Worm (Caenorhabditis elegans): ENCODE data around the gene bus-4.
"Not testable (repeated sequence)": the region's sequence is repeated elsewhere in the genome, so short reads cannot be mapped to it uniquely, and the experiment has no call there.

The bus-4 gene

DNA sequence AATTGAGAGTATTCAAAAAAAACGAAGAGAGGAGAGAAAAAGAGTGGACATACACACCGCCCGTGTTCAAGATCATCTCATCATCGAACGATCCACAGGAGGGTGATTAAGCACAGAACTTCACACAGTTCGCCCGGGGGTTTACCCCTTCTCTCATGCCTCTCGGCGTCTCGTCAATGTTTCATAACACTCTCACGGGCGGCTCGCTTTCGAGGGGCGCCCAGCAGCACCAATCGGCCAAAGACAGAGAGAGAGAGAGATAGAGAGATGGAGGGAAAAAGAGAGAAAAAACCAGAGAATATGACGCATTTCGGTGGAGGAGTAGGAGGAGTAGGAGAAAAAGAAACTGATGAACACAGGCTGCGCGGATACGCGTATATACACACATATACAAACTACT is 17.1 kb downstream of the bus-4 start (continued):
- no peak for TF ChIP-seq sem-4 (tag; optimal IDR thresholded peaks at IDR 0.05)
- peak; percentile 40 for TF ChIP-seq zag-1 (tag; optimal IDR thresholded peaks at IDR 0.05)
- no peak for TF ChIP-seq ama-1 (optimal IDR thresholded peaks at IDR 0.05)

DNA sequence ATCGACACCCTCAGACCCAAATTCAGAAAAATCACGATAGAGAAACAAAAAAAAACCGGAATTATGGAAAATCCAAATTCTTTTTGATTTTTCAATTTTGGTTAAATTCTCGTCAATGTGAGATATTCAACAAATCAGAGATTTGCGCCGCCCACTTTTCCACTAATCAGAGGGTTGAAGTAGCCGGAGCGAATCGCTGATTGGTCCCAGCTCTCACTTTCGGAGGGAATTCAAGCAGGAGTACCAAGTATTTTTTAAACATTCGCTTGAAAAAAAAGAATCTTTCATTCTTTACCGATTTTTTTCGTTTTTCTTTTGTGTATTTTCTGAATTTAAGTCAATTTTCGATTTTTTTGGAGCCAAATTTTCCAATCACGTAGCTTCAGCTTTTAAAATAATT is 17.9 kb downstream of the bus-4 start:
- TF ChIP-seq ama-1 (optimal IDR thresholded peaks at IDR 0.05): no peak
- no peak for TF ChIP-seq nhr-77 (tag; optimal IDR thresholded peaks at IDR 0.05)
- TF ChIP-seq elt-3 (tag; optimal IDR thresholded peaks at IDR 0.05): no peak
- no peak for TF ChIP-seq mbf-1 (tag; optimal IDR thresholded peaks at IDR 0.05)
- no peak for TF ChIP-seq ztf-1 (GFP tag; conservative IDR thresholded peaks at IDR 0.05)
- no peak for TF ChIP-seq F13H6.1 (tag; optimal IDR thresholded peaks at IDR 0.05)
- no peak for TF ChIP-seq nhr-237 (tag; optimal IDR thresholded peaks at IDR 0.05)
- TF ChIP-seq sma-3 (GFP tag; optimal IDR thresholded peaks at IDR 0.05): no peak
- TF ChIP-seq mdl-1 (tag; optimal IDR thresholded peaks at IDR 0.05): no peak
- no peak for TF ChIP-seq ZK546.5 (tag; optimal IDR thresholded peaks at IDR 0.05)
- TF ChIP-seq nhr-129 (tag; optimal IDR thresholded peaks at IDR 0.05): no peak
- TF ChIP-seq lin-11 (tag; optimal IDR thresholded peaks at IDR 0.05): no peak
- TF ChIP-seq egl-27 (tag; optimal IDR thresholded peaks at IDR 0.05): no peak

- TF ChIP-seq F13H6.1 (tag; optimal IDR thresholded peaks at IDR 0.05) (no peak), skn-1 (tag; optimal IDR thresholded peaks at IDR 0.05) (no peak), ztf-11 (tag; optimal IDR thresholded peaks at IDR 0.05) (no peak), unc-55 (GFP tag; optimal IDR thresholded peaks at IDR 0.05) (no peak), aly-2 (tag; optimal IDR thresholded peaks at IDR 0.05) (no peak), egl-27 (tag; optimal IDR thresholded peaks at IDR 0.05) (no peak), nhr-23 (tag; optimal IDR thresholded peaks at IDR 0.05) (no peak), blmp-1 (tag; optimal IDR thresholded peaks at IDR 0.05; ENCODE audit: insufficient read depth) (no peak), sma-9 (GFP tag; optimal IDR thresholded peaks at IDR 0.05) (no peak), sma-9 (tag; optimal IDR thresholded peaks at IDR 0.05) (no peak)
Observed at ce11 chrIV:4710459-4710858, 22.4 kb downstream of the bus-4 start, which contains the start of gene cif-1. TSS of gene cif-1 (minus strand) at chrIV:4710755.

ce11 chrIV:4712376-4712775 is 24.3 kb downstream of the bus-4 start, which contains the start of gene yars-2:
TSS of gene yars-2 (minus strand) at chrIV:4712624.
- no peak for TF ChIP-seq nhr-237 (tag; optimal IDR thresholded peaks at IDR 0.05)
- no peak for TF ChIP-seq ama-1 (optimal IDR thresholded peaks at IDR 0.05)
- no peak for TF ChIP-seq fos-1 (tag; optimal IDR thresholded peaks at IDR 0.05)
- no peak for TF ChIP-seq nhr-21 (tag; optimal IDR thresholded peaks at IDR 0.05)
- peak; percentile 29 for TF ChIP-seq sma-3 (GFP tag; optimal IDR thresholded peaks at IDR 0.05)
- no peak for TF ChIP-seq aly-2 (tag; optimal IDR thresholded peaks at IDR 0.05)
- no peak for TF ChIP-seq ztf-11 (tag; optimal IDR thresholded peaks at IDR 0.05)
- TF ChIP-seq nhr-6 (tag; optimal IDR thresholded peaks at IDR 0.05): no peak
- no peak for TF ChIP-seq lin-11 (tag; optimal IDR thresholded peaks at IDR 0.05)
- TF ChIP-seq R02D3.7 (tag; optimal IDR thresholded peaks at IDR 0.05): no peak
- TF ChIP-seq C34F6.9 (tag; optimal IDR thresholded peaks at IDR 0.05): peak; percentile 0
- no peak for TF ChIP-seq mab-5 (tag; optimal IDR thresholded peaks at IDR 0.05)
- TF ChIP-seq gmeb-1 (tag; optimal IDR thresholded peaks at IDR 0.05): no peak
- TF ChIP-seq lsy-2 (tag; optimal IDR thresholded peaks at IDR 0.05): peak in 1 of 2 experiments; percentile 32
- peak; percentile 5 for TF ChIP-seq unc-55 (GFP tag; optimal IDR thresholded peaks at IDR 0.05)
- no peak for TF ChIP-seq F13H6.1 (tag; optimal IDR thresholded peaks at IDR 0.05)

ce11 chrIV:4715785-4716184 is 27.7 kb downstream of the bus-4 start, which contains the start of gene miro-1:
TSS of gene miro-1 (minus strand) at chrIV:4715807.
- TF ChIP-seq lsy-2, fos-1, aly-2 (tag; optimal IDR thresholded peaks at IDR 0.05): not testable (repeated sequence)

DNA sequence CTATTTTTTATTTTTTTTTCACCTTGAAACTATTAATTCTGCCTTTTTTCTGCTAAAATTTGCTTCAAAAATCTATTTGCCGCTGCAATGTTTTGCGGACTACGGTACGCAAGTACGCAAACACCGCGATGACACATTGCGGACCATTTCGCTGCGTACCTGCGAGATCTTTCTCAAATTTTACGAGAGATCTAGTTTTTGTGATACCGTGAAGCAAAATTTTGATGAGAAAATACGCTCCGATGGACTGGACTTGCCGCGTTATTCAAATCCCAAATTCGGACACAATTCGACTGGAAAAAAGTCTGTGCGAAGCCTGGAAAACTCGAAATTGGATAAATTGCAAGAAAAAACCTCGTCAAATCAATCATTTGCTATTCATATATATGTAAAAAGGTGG is 32.5 kb downstream of the bus-4 start:
- peak; percentile 17 for TF ChIP-seq gmeb-1 (tag; optimal IDR thresholded peaks at IDR 0.05)
- peak; percentile 77 to 85 for TF ChIP-seq lsy-2 (tag; optimal IDR thresholded peaks at IDR 0.05)
- TF ChIP-seq unc-55 (GFP tag; optimal IDR thresholded peaks at IDR 0.05): peak; percentile 2
- peak; percentile 22 for TF ChIP-seq sma-3 (GFP tag; optimal IDR thresholded peaks at IDR 0.05)
- TF ChIP-seq C34F6.9 (tag; optimal IDR thresholded peaks at IDR 0.05): peak; percentile 8
- peak; percentile 14 for TF ChIP-seq F13H6.1 (tag; optimal IDR thresholded peaks at IDR 0.05)
